Fruit fly (Drosophila melanogaster) whole organism, pupa: ENCODE measurements around the gene lilli.

Source experiments
- CG10348 ChIP-seq: fragments of 200-800 bp; sonication (Bioruptor generic); IDR thresholded peaks from 2 replicates; pipeline ENCODE4 v1.3.6; 2022; ENCODE audit warnings: missing biosample characterization, missing genetic modification characterization
- CG17806 ChIP-seq: fragments of 200-800 bp; sonication (Bioruptor generic); optimal IDR thresholded peaks from 2 replicates; lab custom pipeline; 2018; ENCODE audit warnings: missing biosample characterization, mild to moderate bottlenecking, missing genetic modification characterization, moderate library complexity
- CG34367 ChIP-seq: fragments of 200-800 bp; sonication (Bioruptor generic); optimal IDR thresholded peaks from 2 replicates; lab custom pipeline; 2018; ENCODE audit warnings: missing biosample characterization, mild to moderate bottlenecking, missing genetic modification characterization
- CG8159 ChIP-seq: fragments of 200-800 bp; sonication (Bioruptor generic); optimal IDR thresholded peaks from 3 replicates; lab custom pipeline; 2018; ENCODE audit warnings: missing biosample characterization, mild to moderate bottlenecking, missing genetic modification characterization, moderate library complexity
- CG8301 ChIP-seq: fragments of 200-800 bp; sonication (Bioruptor generic); optimal IDR thresholded peaks from 2 replicates; lab custom pipeline; 2018; ENCODE audit warnings: missing biosample characterization, mild to moderate bottlenecking, missing genetic modification characterization
- EcR ChIP-seq: fragments of 200-800 bp; sonication (Bioruptor generic); optimal IDR thresholded peaks from 3 replicates; lab custom pipeline; 2019; ENCODE audit warnings: missing biosample characterization, missing genetic modification characterization, mild to moderate bottlenecking, moderate library complexity, missing genetic modification reagents
- Snoo ChIP-seq: fragments of 200-800 bp; sonication (Bioruptor generic); optimal IDR thresholded peaks from 3 replicates; lab custom pipeline; 2017; ENCODE audit warnings: missing biosample characterization, mild to moderate bottlenecking, missing genetic modification characterization, inconsistent platforms
- gl ChIP-seq: fragments of 200-800 bp; sonication (Bioruptor generic); optimal IDR thresholded peaks from 2 replicates; lab custom pipeline; 2018; ENCODE audit warnings: missing biosample characterization, mild to moderate bottlenecking, missing genetic modification characterization

dm6 chr2L:2857862-2858734 is 27.6 kb upstream of the lilli start:
- TF ChIP-seq CG17806: peak; percentile 48
- no peak for TF ChIP-seq gl (tag; lab: Kevin White, UChicago)
- peak; percentile 10 for TF ChIP-seq EcR (GFP tag; lab: Kevin White, UChicago)
- TF ChIP-seq CG10348 (GFP tag; lab: Robert Waterston, UW): no peak
- peak; percentile 56 for TF ChIP-seq CG8159 (tag; lab: Kevin White, UChicago)
- TF ChIP-seq Snoo (tag; lab: Kevin White, UChicago): peak; percentile 63
- TF ChIP-seq CG8301: peak; percentile 80
- TF ChIP-seq CG34367 (tag; lab: Kevin White, UChicago): peak; percentile 32
